Worm (Caenorhabditis elegans): Measurements from ENCODE around the gene srz-10.

DNA sequence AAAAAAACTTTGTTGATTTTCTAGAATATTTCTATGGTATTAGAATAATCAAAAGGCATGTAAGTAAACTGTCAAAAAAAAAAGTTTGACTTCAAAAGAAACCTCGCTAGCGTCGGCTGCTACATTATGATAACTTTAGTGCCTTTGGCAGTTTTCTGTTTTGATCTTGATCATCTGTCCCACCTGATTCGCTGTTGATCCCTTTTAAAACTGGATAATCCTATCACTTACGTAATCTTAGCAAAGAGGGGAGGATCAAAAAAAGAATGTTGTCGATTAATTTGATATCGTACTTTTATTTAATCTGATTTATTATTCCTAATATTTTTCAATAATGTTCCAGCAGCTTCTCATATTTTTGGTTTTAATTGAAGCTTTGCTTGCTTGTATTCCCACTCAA, 49.0 kb downstream of the srz-10 start, which contains the start of gene M01B2.8:
- TF ChIP-seq skn-1 (tag; optimal IDR thresholded peaks at IDR 0.05) (no peak), elt-2 (tag; optimal IDR thresholded peaks at IDR 0.05) (no peak), nhr-12 (tag; optimal IDR thresholded peaks at IDR 0.05) (no peak), fkh-4 (tag; optimal IDR thresholded peaks at IDR 0.05; ENCODE audit: borderline replicate concordance) (no peak), unc-98 (GFP tag; IDR thresholded peaks at IDR 0.05) (no peak), ama-1 (optimal IDR thresholded peaks at IDR 0.05) (no peak), efl-1 (optimal IDR thresholded peaks at IDR 0.05) (no peak), efl-1 (GFP tag; optimal IDR thresholded peaks at IDR 0.05 in 1 of 2) (no peak), rnt-1 (tag; optimal IDR thresholded peaks at IDR 0.05) (no peak)

All from whole organism, L1 larva.